Worm (Caenorhabditis elegans): ENCODE results near the gene aexr-3.

aexr-3 gene

ce11 chrX:8961120-8961834, at the start of gene aexr-3:
Gene aexr-3 (minus strand): TSS chrX:8961170.
- TF ChIP-seq mab-5 (tag; optimal IDR thresholded peaks at IDR 0.05) = no peak
- no peak for TF ChIP-seq elt-1 (tag; optimal IDR thresholded peaks at IDR 0.05; ENCODE audit: borderline replicate concordance, insufficient read depth)
- no peak for TF ChIP-seq cnd-1 (tag; optimal IDR thresholded peaks at IDR 0.05)
- TF ChIP-seq ztf-11 (tag; optimal IDR thresholded peaks at IDR 0.05) = no peak
- TF ChIP-seq bed-3 (GFP tag; optimal IDR thresholded peaks at IDR 0.05) = no peak

- TF ChIP-seq zip-8 (tag; optimal IDR thresholded peaks at IDR 0.05) = no peak
- TF ChIP-seq lsy-2 (tag; optimal IDR thresholded peaks at IDR 0.05) = no peak
- TF ChIP-seq ceh-39 (tag; optimal IDR thresholded peaks at IDR 0.05) = no peak
- TF ChIP-seq unc-62 (GFP tag; optimal IDR thresholded peaks at IDR 0.05) = no peak
- TF ChIP-seq cnd-1 (tag; optimal IDR thresholded peaks at IDR 0.05) = no peak
- no peak for TF ChIP-seq sptf-1 (tag; optimal IDR thresholded peaks at IDR 0.05)
- TF ChIP-seq blmp-1 (tag; optimal IDR thresholded peaks at IDR 0.05) = no peak
- TF ChIP-seq elt-1 (tag; optimal IDR thresholded peaks at IDR 0.05; ENCODE audit: borderline replicate concordance, insufficient read depth) = no peak
- TF ChIP-seq pha-4 (tag; optimal IDR thresholded peaks at IDR 0.05) = no peak
- TF ChIP-seq unc-120 (tag; optimal IDR thresholded peaks at IDR 0.05; ENCODE audit: poor library complexity, severe bottlenecking) = no peak
These were observed 49.4 kb upstream of the aexr-3 start, which contains the start of gene C24A3.9 for ce11 chrX:9010418-9010817. Gene C24A3.9 (minus strand): TSS chrX:9010518.

- TF ChIP-seq nhr-76 (tag; optimal IDR thresholded peaks at IDR 0.05) (no peak), ceh-83 (GFP tag; optimal IDR thresholded peaks at IDR 0.05) (no peak), elt-1 (tag; optimal IDR thresholded peaks at IDR 0.05; ENCODE audit: borderline replicate concordance, insufficient read depth) (no peak), pha-4 (tag; optimal IDR thresholded peaks at IDR 0.05) (no peak), cnd-1 (tag; optimal IDR thresholded peaks at IDR 0.05) (no peak), nhr-2 (tag; optimal IDR thresholded peaks at IDR 0.05) (no peak), mep-1 (tag; optimal IDR thresholded peaks at IDR 0.05) (no peak)
These were observed 37.8 kb upstream of the aexr-3 start, which contains the start of gene C24A3.1 for ce11 chrX:8998809-8999208. Gene C24A3.1 (plus strand): TSS chrX:8999071.

- TF ChIP-seq sptf-1 (tag; optimal IDR thresholded peaks at IDR 0.05) (no peak), ces-1 (GFP tag; optimal IDR thresholded peaks at IDR 0.05) (peak; percentile 39)
These were observed 36.6 kb upstream of the aexr-3 start, which contains the start of gene C24A3.2 for ce11 chrX:8997450-8998075. Gene C24A3.2 (plus strand): TSS chrX:8997500.

- no peak for TF ChIP-seq mab-5 (tag; optimal IDR thresholded peaks at IDR 0.05)
- no peak for TF ChIP-seq unc-120 (tag; optimal IDR thresholded peaks at IDR 0.05; ENCODE audit: poor library complexity, severe bottlenecking)
- no peak for TF ChIP-seq zip-8 (tag; optimal IDR thresholded peaks at IDR 0.05)
- TF ChIP-seq ztf-11 (tag; optimal IDR thresholded peaks at IDR 0.05) = no peak
- TF ChIP-seq sem-2 (GFP tag; optimal IDR thresholded peaks at IDR 0.05) = no peak
- peak; percentile 58 for TF ChIP-seq ces-1 (GFP tag; optimal IDR thresholded peaks at IDR 0.05)
- no peak for TF ChIP-seq ceh-39 (tag; optimal IDR thresholded peaks at IDR 0.05)
- no peak for TF ChIP-seq mep-1 (tag; optimal IDR thresholded peaks at IDR 0.05)
These were observed 35.6 kb upstream of the aexr-3 start for ce11 chrX:8996496-8997116.

ce11 chrX:8995527-8995946, 34.6 kb upstream of the aexr-3 start:
- TF ChIP-seq ceh-39 (tag; optimal IDR thresholded peaks at IDR 0.05) (no peak), unc-120 (tag; optimal IDR thresholded peaks at IDR 0.05; ENCODE audit: poor library complexity, severe bottlenecking) (peak; percentile 77), ztf-11 (tag; optimal IDR thresholded peaks at IDR 0.05) (no peak), ham-2 (GFP tag; optimal IDR thresholded peaks at IDR 0.05) (no peak), ces-1 (GFP tag; optimal IDR thresholded peaks at IDR 0.05) (peak; percentile 30), bed-3 (GFP tag; optimal IDR thresholded peaks at IDR 0.05) (no peak), nhr-237 (tag; optimal IDR thresholded peaks at IDR 0.05) (no peak), mls-2 (tag; optimal IDR thresholded peaks at IDR 0.05) (peak; percentile 50), hlh-1 (tag; optimal IDR thresholded peaks at IDR 0.05) (peak; percentile 89), nhr-28 (tag; optimal IDR thresholded peaks at IDR 0.05) (no peak), nhr-12 (tag; optimal IDR thresholded peaks at IDR 0.05) (no peak), sptf-1 (tag; optimal IDR thresholded peaks at IDR 0.05) (peak; percentile 55), lin-32 (GFP tag; optimal IDR thresholded peaks at IDR 0.05) (no peak), flh-1 (GFP tag; optimal IDR thresholded peaks at IDR 0.05) (no peak), sem-2 (GFP tag; optimal IDR thresholded peaks at IDR 0.05) (no peak), drap-1 (GFP tag; optimal IDR thresholded peaks at IDR 0.05) (peak; percentile 29), nhr-2 (tag; optimal IDR thresholded peaks at IDR 0.05) (no peak), mep-1 (tag; optimal IDR thresholded peaks at IDR 0.05) (no peak), unc-62 (GFP tag; optimal IDR thresholded peaks at IDR 0.05) (peak; percentile 42), ceh-83 (GFP tag; optimal IDR thresholded peaks at IDR 0.05) (no peak), mab-5 (tag; optimal IDR thresholded peaks at IDR 0.05) (no peak)
